Worm (Caenorhabditis elegans): ENCODE results near the gene F17A2.13.

DNA sequence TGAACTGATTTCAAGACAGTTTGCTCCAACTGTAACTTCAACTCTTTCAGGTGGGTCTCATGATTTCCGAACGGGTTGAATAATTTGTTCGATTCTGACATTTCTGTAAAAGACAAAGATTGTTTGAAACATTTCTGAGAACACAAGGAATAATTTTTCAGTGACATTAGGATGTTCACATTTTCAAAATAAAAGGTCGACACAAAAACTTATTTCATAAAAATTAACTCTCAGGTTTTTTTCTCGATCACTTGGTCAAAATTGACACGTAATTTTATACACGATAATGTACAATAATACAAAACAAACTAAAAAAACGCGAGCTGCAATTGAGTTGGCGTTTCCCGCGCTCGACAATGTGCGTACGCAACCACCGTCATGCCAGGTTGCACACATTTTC, 49.9 kb downstream of the F17A2.13 start, which contains the start of gene rif-1.2:
- TF ChIP-seq flt-1 (GFP tag; IDR thresholded peaks at IDR 0.05): no peak
- no peak for TF ChIP-seq ama-1 (optimal IDR thresholded peaks at IDR 0.05)
- no peak for TF ChIP-seq ceh-36 (tag; optimal IDR thresholded peaks at IDR 0.05)
- TF ChIP-seq hmg-4 (GFP tag; optimal IDR thresholded peaks at IDR 0.05): no peak
- TF ChIP-seq ets-7 (tag; optimal IDR thresholded peaks at IDR 0.05): no peak
- TF ChIP-seq sea-1 (GFP tag; conservative IDR thresholded peaks at IDR 0.05): no peak
- no peak for TF ChIP-seq B0310.2 (tag; optimal IDR thresholded peaks at IDR 0.05)
- no peak for TF ChIP-seq pes-1 (GFP tag; IDR thresholded peaks at IDR 0.05)
- no peak for TF ChIP-seq tbx-11 (GFP tag; IDR thresholded peaks at IDR 0.05)
